Worm (Caenorhabditis elegans): ENCODE results near the gene F59E12.3.

ce11 chrII:5599326-5600044 is 38.7 kb upstream of the F59E12.3 start, which contains the start of gene C17G10.10:
- TF ChIP-seq ztf-4 (tag; optimal IDR thresholded peaks at IDR 0.05) (peak; percentile 9), blmp-1 (tag; optimal IDR thresholded peaks at IDR 0.05; ENCODE audit: insufficient read depth) (no peak), sma-9 (GFP tag; optimal IDR thresholded peaks at IDR 0.05) (peak; percentile 91), sma-9 (tag; optimal IDR thresholded peaks at IDR 0.05) (no peak), R02D3.7 (tag; optimal IDR thresholded peaks at IDR 0.05) (no peak), snpc-4 (tag; optimal IDR thresholded peaks at IDR 0.05) (peak; percentile 99), ceh-82 (tag; optimal IDR thresholded peaks at IDR 0.05) (no peak), lin-11 (tag; optimal IDR thresholded peaks at IDR 0.05) (no peak), lsy-2 (tag; optimal IDR thresholded peaks at IDR 0.05) (peak; percentile 62 to 75), nhr-11 (tag; optimal IDR thresholded peaks at IDR 0.05) (no peak), nhr-21 (tag; optimal IDR thresholded peaks at IDR 0.05) (peak; percentile 78), unc-39 (tag; optimal IDR thresholded peaks at IDR 0.05) (no peak), ztf-11 (tag; optimal IDR thresholded peaks at IDR 0.05) (no peak), nhr-25 (tag; optimal IDR thresholded peaks at IDR 0.05) (peak; percentile 62), lin-39 (tag; optimal IDR thresholded peaks at IDR 0.05) (no peak)
